Worm (Caenorhabditis elegans) whole organism, L4 larva: ENCODE results near the gene nhr-50.

ENCODE experiments used
- F10B5.3 ChIP-seq: sonication (generic microtip); optimal IDR thresholded peaks from 2 replicates; lab custom pipeline; 2016; ENCODE audit warnings: mild to moderate bottlenecking, missing genetic modification characterization, missing compliant biosample characterization
- F44E2.7 ChIP-seq: fragments of 200-800 bp; sonication (Bioruptor generic); IDR thresholded peaks from 2 replicates; pipeline ENCODE4 v2.1.2; 2022; ENCODE audit warnings: missing genetic modification characterization, missing compliant biosample characterization
- R02D3.7 ChIP-seq: fragments of 150-350 bp; sonication (generic microtip); optimal IDR thresholded peaks from 3 replicates; lab custom pipeline; 2014; ENCODE audit warnings: missing biosample characterization, missing genetic modification characterization
- Y105C5A.15 ChIP-seq: fragments of 200-800 bp; sonication (Bioruptor generic); IDR thresholded peaks from 2 replicates; pipeline ENCODE4 v1.3.6; 2022; ENCODE audit warnings: missing genetic modification characterization, missing compliant biosample characterization
- ZK337.2 ChIP-seq: fragments of 200-800 bp; sonication (Bioruptor generic); IDR thresholded peaks from 2 replicates; pipeline ENCODE4 v1.3.6; 2022; ENCODE audit warnings: missing genetic modification reagents, missing genetic modification characterization, missing compliant biosample characterization
- ZK546.5 ChIP-seq, 2 experiments: sonication (generic microtip); optimal IDR thresholded peaks; 2 replicates each; lab custom pipeline; 2017; ENCODE audit warnings: missing biosample characterization in 2 of 2, missing genetic modification characterization in 2 of 2
- aha-1 ChIP-seq: fragments of 150-350 bp; peaks from one replicate; lab custom pipeline; 2014; ENCODE audit warnings: missing biosample characterization, missing genetic modification characterization
- aly-2 ChIP-seq: sonication (generic microtip); optimal IDR thresholded peaks from 2 replicates; lab custom pipeline; 2018; ENCODE audit warnings: missing biosample characterization, missing genetic modification characterization
- arid-1 ChIP-seq: fragments of 200-800 bp; sonication (Bioruptor generic); conservative IDR thresholded peaks from 2 replicates; pipeline ENCODE4 v1.3.6; 2022; ENCODE audit warnings: missing genetic modification reagents, missing genetic modification characterization, missing compliant biosample characterization
- attf-4 ChIP-seq: sonication (generic microtip); optimal IDR thresholded peaks from 3 replicates; lab custom pipeline; 2017; ENCODE audit warnings: missing biosample characterization, missing genetic modification characterization
- ceh-28 ChIP-seq: fragments of 150-350 bp; optimal IDR thresholded peaks from 2 replicates; lab custom pipeline; 2014; ENCODE audit warnings: missing biosample characterization, missing genetic modification reagents, missing genetic modification characterization
- cey-2 ChIP-seq: sonication (generic microtip); optimal IDR thresholded peaks from 3 replicates; lab custom pipeline; 2017; ENCODE audit warnings: missing genetic modification characterization, mild to moderate bottlenecking, missing compliant biosample characterization, antibody characterized with exemption, borderline replicate concordance; ENCODE audit not compliant: insufficient read depth
- daf-16 ChIP-seq, 3 experiments: sonication (generic microtip); optimal IDR thresholded peaks; 2 replicates each; lab custom pipeline; 2016 to 2017; ENCODE audit warnings: missing genetic modification characterization in 3 of 3, missing genetic modification reagents in 3 of 3, mild to moderate bottlenecking in 2 of 3, missing compliant biosample characterization in 2 of 3, missing biosample characterization in 1 of 3, moderate library complexity in 1 of 3
- dmd-6 ChIP-seq: fragments of 200-800 bp; sonication (Bioruptor generic); IDR thresholded peaks from 2 replicates; pipeline ENCODE4 v1.3.6; 2022; ENCODE audit warnings: missing genetic modification reagents, missing genetic modification characterization, missing compliant biosample characterization
- dmd-8 ChIP-seq: fragments of 200-800 bp; sonication (Bioruptor generic); IDR thresholded peaks from 2 replicates; pipeline ENCODE4 v1.3.6; 2022; ENCODE audit warnings: missing genetic modification characterization, missing compliant biosample characterization
- fkh-10 ChIP-seq: fragments of 150-350 bp; optimal IDR thresholded peaks from 2 replicates; lab custom pipeline; 2014; ENCODE audit warnings: missing biosample characterization, missing genetic modification reagents, missing genetic modification characterization
- fos-1 ChIP-seq: fragments of 150-350 bp; optimal IDR thresholded peaks from 2 replicates; lab custom pipeline; 2014; ENCODE audit warnings: missing biosample characterization, missing genetic modification characterization
- hif-1 ChIP-seq, 2 experiments: sonication (generic microtip); optimal IDR thresholded peaks; 2 replicates each; lab custom pipeline; 2016 to 2017; ENCODE audit warnings: missing compliant biosample characterization in 2 of 2, missing genetic modification characterization in 2 of 2, missing genetic modification reagents in 2 of 2, missing genotype in 2 of 2, mild to moderate bottlenecking in 1 of 2
- hlh-11 ChIP-seq: fragments of 200-800 bp; sonication (Bioruptor generic); optimal IDR thresholded peaks from 2 replicates; lab custom pipeline; 2018; ENCODE audit warnings: mild to moderate bottlenecking, missing genetic modification characterization, missing compliant biosample characterization
- hlh-30 ChIP-seq: sonication (generic microtip); optimal IDR thresholded peaks from 2 replicates; lab custom pipeline; 2017; ENCODE audit warnings: antibody characterized with exemption, mild to moderate bottlenecking, missing genetic modification characterization, missing compliant biosample characterization; ENCODE audit not compliant: insufficient read depth
- hmg-1.1 ChIP-seq: fragments of 200-800 bp; sonication (Bioruptor generic); IDR thresholded peaks from 2 replicates; pipeline ENCODE4 v1.3.6; 2022; ENCODE audit warnings: missing genetic modification reagents, missing genetic modification characterization, missing compliant biosample characterization
- lin-1 ChIP-seq: fragments of 200-800 bp; sonication (Bioruptor generic); IDR thresholded peaks from 2 replicates; pipeline ENCODE4 v1.3.6; 2022; ENCODE audit warnings: missing genetic modification reagents, missing genetic modification characterization, missing compliant biosample characterization
- mxl-3 ChIP-seq: fragments of 200-800 bp; sonication (Bioruptor generic); optimal IDR thresholded peaks from 2 replicates; lab custom pipeline; 2018; ENCODE audit warnings: mild to moderate bottlenecking, missing genetic modification characterization, missing compliant biosample characterization
- nhr-10 ChIP-seq: fragments of 150-350 bp; optimal IDR thresholded peaks from 2 replicates; lab custom pipeline; 2014; ENCODE audit warnings: missing biosample characterization, missing genetic modification characterization
- nhr-102 ChIP-seq: sonication (generic microtip); optimal IDR thresholded peaks from 2 replicates; lab custom pipeline; 2016; ENCODE audit warnings: mild to moderate bottlenecking, missing genetic modification characterization, moderate library complexity, missing compliant biosample characterization
- nhr-111 ChIP-seq: fragments of 200-800 bp; sonication (Bioruptor generic); optimal IDR thresholded peaks from 2 replicates; lab custom pipeline; 2018; ENCODE audit warnings: mild to moderate bottlenecking, missing genetic modification characterization, missing compliant biosample characterization
- nhr-28 ChIP-seq: fragments of 150-350 bp; optimal IDR thresholded peaks from 2 replicates; lab custom pipeline; 2014; ENCODE audit warnings: missing biosample characterization, missing genetic modification characterization
- nhr-42 ChIP-seq: fragments of 200-800 bp; sonication (Bioruptor generic); IDR thresholded peaks from 2 replicates; pipeline ENCODE4 v1.3.6; 2022; ENCODE audit warnings: missing genetic modification characterization, missing compliant biosample characterization
- nhr-48 ChIP-seq: sonication (generic microtip); optimal IDR thresholded peaks from 2 replicates; lab custom pipeline; 2016; ENCODE audit warnings: mild to moderate bottlenecking, missing genetic modification characterization, missing compliant biosample characterization
- nhr-77 ChIP-seq: fragments of 150-350 bp; optimal IDR thresholded peaks from 2 replicates; lab custom pipeline; 2014; ENCODE audit warnings: missing biosample characterization, missing genetic modification characterization
- php-3 ChIP-seq: fragments of 200-800 bp; sonication (Bioruptor generic); IDR thresholded peaks from 2 replicates; pipeline ENCODE4 v1.3.6; 2022; ENCODE audit warnings: missing genetic modification reagents, missing genetic modification characterization, missing compliant biosample characterization
- pqm-1 ChIP-seq: sonication (generic microtip); optimal IDR thresholded peaks from 2 replicates; lab custom pipeline; 2017; ENCODE audit warnings: missing biosample characterization, missing genetic modification characterization
- saeg-2 ChIP-seq: fragments of 200-800 bp; sonication (Bioruptor generic); IDR thresholded peaks from 2 replicates; pipeline ENCODE4 v1.3.6; 2022; ENCODE audit warnings: missing genetic modification reagents, missing genetic modification characterization, missing compliant biosample characterization
- spr-3 ChIP-seq: fragments of 200-800 bp; sonication (Bioruptor generic); optimal IDR thresholded peaks from 2 replicates; lab custom pipeline; 2018; ENCODE audit warnings: mild to moderate bottlenecking, missing genetic modification characterization, missing compliant biosample characterization
- tra-1 ChIP-seq: fragments of 200-800 bp; sonication (Bioruptor generic); IDR thresholded peaks from 2 replicates; pipeline ENCODE4 v1.3.6; 2022; ENCODE audit warnings: missing genetic modification reagents, missing genetic modification characterization, missing compliant biosample characterization
- unc-130 ChIP-seq: sonication (generic microtip); optimal IDR thresholded peaks from 2 replicates; lab custom pipeline; 2016; ENCODE audit warnings: missing genetic modification reagents, missing genetic modification characterization, missing compliant biosample characterization
- unc-39 ChIP-seq: sonication (generic microtip); optimal IDR thresholded peaks from 2 replicates; lab custom pipeline; 2017; ENCODE audit warnings: missing biosample characterization, missing genetic modification characterization
- unc-62 ChIP-seq, 3 experiments: fragments of 150-350 bp in 1 of 3; sonication (generic microtip); optimal IDR thresholded peaks in 2 of 3; peaks in 1 of 3; 1 replicate in 1 of 3; 2 replicates in 2 of 3; lab custom pipeline; 2014 to 2017; ENCODE audit warnings: missing biosample characterization in 3 of 3, missing genetic modification characterization in 3 of 3, missing genetic modification reagents in 3 of 3, missing genotype in 1 of 3

Gene nhr-50

ce11 chrV:15982733-15983344, 17.6 kb downstream of the nhr-50 start, which contains the start of the genes fbxa-99 and F36G9.13 (continued):
- TF ChIP-seq saeg-2 (no peak), hmg-1.1 (GFP tag; lab: Robert Waterston, UW) (no peak), php-3 (GFP tag; lab: Robert Waterston, UW) (no peak), ceh-28 (tag; lab: Kevin White, UChicago) (no peak), F10B5.3 (tag; lab: Kevin White, UChicago) (no peak), dmd-8 (no peak), hif-1 (tag; optimal IDR thresholded peaks at IDR 0.05; lab: Kevin White, UChicago) (no peak), fos-1 (no peak), Y105C5A.15 (GFP tag; lab: Robert Waterston, UW) (no peak), nhr-28 (tag; lab: Kevin White, UChicago) (peak; percentile 48), lin-1 (no peak), R02D3.7 (no peak), aha-1 (no peak), nhr-10 (tag; lab: Kevin White, UChicago) (no peak), F44E2.7 (GFP tag; lab: Robert Waterston, UW) (no peak), ZK337.2 (no peak), fkh-10 (GFP tag; lab: Kevin White, UChicago) (no peak), nhr-111 (GFP tag; lab: Kevin White, UChicago) (no peak), cey-2 (tag; lab: Kevin White, UChicago) (no peak), daf-16 (GFP tag; optimal IDR thresholded peaks at IDR 0.05; lab: Kevin White, UChicago) (no peak), daf-16 (tag; optimal IDR thresholded peaks at IDR 0.05; lab: Kevin White, UChicago) (peak; percentile 72), nhr-102 (tag; lab: Kevin White, UChicago) (no peak), nhr-42 (GFP tag; lab: Robert Waterston, UW) (no peak)

ce11 chrV:15978232-15978764, 22.1 kb downstream of the nhr-50 start, which contains the start of gene oac-20:
oac-20 (plus strand) TSS chrV:15978714.
- 0 out of 2 replicates have a peak, but pooled peaks have one; percentile 58 for TF ChIP-seq tra-1
- peak; percentile 90 for TF ChIP-seq pqm-1 (tag; lab: Kevin White, UChicago)
- peak; percentile 16 for TF ChIP-seq nhr-48 (tag; lab: Kevin White, UChicago)
- TF ChIP-seq nhr-77 (tag; lab: Kevin White, UChicago): peak; percentile 61
- no peak for TF ChIP-seq hlh-30 (tag; lab: Kevin White, UChicago)
- no peak for TF ChIP-seq ZK546.5 (tag; optimal IDR thresholded peaks at IDR 0.05; lab: Kevin White, UChicago)
- peak; percentile 96 for TF ChIP-seq dmd-6 (GFP tag; lab: Robert Waterston, UW)
- TF ChIP-seq php-3 (GFP tag; lab: Robert Waterston, UW): peak; percentile 66

ce11 chrV:15975845-15976244, 24.6 kb downstream of the nhr-50 start, which contains the start of gene clec-232:
clec-232 (plus strand) TSS chrV:15976145.
- no peak for TF ChIP-seq php-3 (GFP tag; lab: Robert Waterston, UW)

ce11 chrV:15974836-15975235, 25.6 kb downstream of the nhr-50 start, which contains the start of gene sru-22:
sru-22 (minus strand) TSS chrV:15974936.
- no peak for TF ChIP-seq attf-4 (tag; lab: Kevin White, UChicago)
- peak; percentile 4 for TF ChIP-seq aha-1

ce11 chrV:15972484-15972883, 27.9 kb downstream of the nhr-50 start, which contains the start of gene sru-23:
sru-23 (minus strand) TSS chrV:15972584.
- TF ChIP-seq mxl-3 (GFP tag; lab: Kevin White, UChicago) (no peak), arid-1 (GFP tag; lab: Robert Waterston, UW) (no peak), unc-130 (no peak), spr-3 (GFP tag; lab: Kevin White, UChicago) (no peak), aly-2 (no peak), hlh-11 (tag; lab: Kevin White, UChicago) (no peak), unc-62 (GFP tag; optimal IDR thresholded peaks at IDR 0.05 in 1 of 2; lab: Kevin White, UChicago) (no peak), unc-62 (tag; optimal IDR thresholded peaks at IDR 0.05; lab: Kevin White, UChicago) (no peak), unc-39 (no peak)
